Worm (Caenorhabditis elegans) whole organism, mixed stage, embryonic: ENCODE measurements around the gene K09C4.2.

Source experiments
- blmp-1 ChIP-seq: fragments of 150-350 bp; optimal IDR thresholded peaks from 2 replicates; lab custom pipeline; 2014; ENCODE audit warnings: missing biosample characterization, missing genetic modification characterization
- cnd-1 ChIP-seq: fragments of 200-800 bp; sonication (Bioruptor generic); optimal IDR thresholded peaks from 2 replicates; lab custom pipeline; 2018; ENCODE audit warnings: mild to moderate bottlenecking, missing genetic modification characterization, missing compliant biosample characterization
- elt-1 ChIP-seq: sonication (generic microtip); optimal IDR thresholded peaks from 2 replicates; lab custom pipeline; 2017; ENCODE audit warnings: missing genetic modification characterization, mild to moderate bottlenecking, missing compliant biosample characterization, antibody characterized with exemption, moderate library complexity, borderline replicate concordance; ENCODE audit not compliant: insufficient read depth
- elt-3 ChIP-seq: fragments of 150-350 bp; optimal IDR thresholded peaks from 2 replicates; lab custom pipeline; 2014; ENCODE audit warnings: missing biosample characterization, missing genetic modification characterization
- lin-13 ChIP-seq: fragments of 150-350 bp; optimal IDR thresholded peaks from 2 replicates; lab custom pipeline; 2014; ENCODE audit warnings: missing biosample characterization, missing genetic modification characterization
- lin-32 ChIP-seq: fragments of 200-800 bp; sonication (Bioruptor generic); optimal IDR thresholded peaks from 2 replicates; lab custom pipeline; 2018; ENCODE audit warnings: mild to moderate bottlenecking, missing genetic modification characterization, missing compliant biosample characterization
- lsy-2 ChIP-seq: fragments of 150-350 bp; optimal IDR thresholded peaks from 2 replicates; lab custom pipeline; 2014; ENCODE audit warnings: missing biosample characterization, missing genetic modification characterization
- mab-5 ChIP-seq: fragments of 150-350 bp; optimal IDR thresholded peaks from 2 replicates; lab custom pipeline; 2014; ENCODE audit warnings: missing biosample characterization, missing genetic modification characterization
- mep-1 ChIP-seq: fragments of 150-350 bp; optimal IDR thresholded peaks from 2 replicates; lab custom pipeline; 2017; ENCODE audit warnings: missing biosample characterization, missing genetic modification reagents, missing genetic modification characterization, inconsistent platforms
- mls-2 ChIP-seq: sonication (generic microtip); optimal IDR thresholded peaks from 2 replicates; lab custom pipeline; 2016; ENCODE audit warnings: mild to moderate bottlenecking, missing genetic modification characterization, moderate library complexity, missing compliant biosample characterization
- nhr-76 ChIP-seq: sonication (generic microtip); optimal IDR thresholded peaks from 2 replicates; lab custom pipeline; 2017; ENCODE audit warnings: missing biosample characterization, missing genetic modification characterization
- snpc-4 ChIP-seq: fragments of 150-350 bp; optimal IDR thresholded peaks from 2 replicates; lab custom pipeline; 2014; ENCODE audit warnings: missing biosample characterization, missing genetic modification characterization
- unc-39 ChIP-seq: fragments of 150-350 bp; optimal IDR thresholded peaks from 2 replicates; lab custom pipeline; 2014; ENCODE audit warnings: missing biosample characterization, missing genetic modification characterization
- unc-62 ChIP-seq: fragments of 150-350 bp; optimal IDR thresholded peaks from 2 replicates; lab custom pipeline; 2014; ENCODE audit warnings: missing biosample characterization, missing genetic modification reagents, missing genetic modification characterization

DNA sequence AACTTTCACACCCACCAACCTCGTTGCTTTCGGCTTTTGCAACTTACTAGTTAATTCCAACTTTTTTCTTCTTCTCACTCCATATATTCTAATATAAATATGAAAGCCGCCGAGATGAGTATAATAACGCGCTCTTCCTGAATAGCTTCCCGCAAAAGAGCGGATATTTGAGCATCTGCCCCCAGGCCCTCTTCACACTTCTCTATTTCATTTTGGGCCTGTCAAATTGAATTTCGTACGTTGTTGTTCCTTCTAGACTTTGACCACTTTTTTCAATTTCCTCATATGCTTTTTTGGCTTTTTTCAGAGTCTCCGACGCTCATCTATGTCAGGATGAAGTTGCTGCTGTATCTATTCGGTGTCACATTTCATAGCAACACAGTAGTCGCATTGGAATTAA is 18.7 kb downstream of the K09C4.2 start, which contains the start of gene ddr-2:
- TF ChIP-seq mab-5 (tag; lab: Kevin White, UChicago) = no peak
- TF ChIP-seq blmp-1 (tag; lab: Kevin White, UChicago) = no peak
- TF ChIP-seq unc-39 (tag; lab: Kevin White, UChicago) = no peak
- TF ChIP-seq snpc-4 (tag; lab: Kevin White, UChicago) = no peak
- TF ChIP-seq elt-3 (tag; lab: Kevin White, UChicago) = no peak
- TF ChIP-seq mep-1 (tag; lab: Kevin White, UChicago) = no peak
- no peak for TF ChIP-seq unc-62 (GFP tag; lab: Kevin White, UChicago)
- no peak for TF ChIP-seq lsy-2 (tag; lab: Kevin White, UChicago)
- no peak for TF ChIP-seq lin-32
- no peak for TF ChIP-seq cnd-1
- TF ChIP-seq nhr-76 = no peak
- no peak for TF ChIP-seq elt-1 (tag; lab: Kevin White, UChicago)
- no peak for TF ChIP-seq lin-13 (tag; lab: Kevin White, UChicago)
- no peak for TF ChIP-seq mls-2
